Worm (Caenorhabditis elegans) whole organism, young adult: ENCODE measurements around the gene tag-342.

ENCODE experiments used
- B0336.3 ChIP-seq: fragments of 200-800 bp; sonication (Bioruptor generic); IDR thresholded peaks from 2 replicates; pipeline ENCODE4 v1.3.6; 2022; ENCODE audit warnings: missing genetic modification characterization, missing compliant biosample characterization
- F10E7.11 ChIP-seq: sonication (generic microtip); optimal IDR thresholded peaks from 2 replicates; lab custom pipeline; 2017; ENCODE audit warnings: mild to moderate bottlenecking, missing genetic modification characterization, moderate library complexity, missing compliant biosample characterization
- F23B12.7 ChIP-seq: sonication (generic microtip); optimal IDR thresholded peaks from 2 replicates; lab custom pipeline; 2017; ENCODE audit warnings: missing genetic modification characterization, mild to moderate bottlenecking, missing compliant biosample characterization, antibody characterized with exemption, moderate library complexity; ENCODE audit not compliant: insufficient read depth
- ama-1 ChIP-seq, 3 experiments: fragments of 150-350 bp in 1 of 3; sonication (generic microtip) in 2 of 3; optimal IDR thresholded peaks; 2 replicates each; lab custom pipeline; 2014 to 2018; ENCODE audit warnings: missing biosample characterization in 2 of 3, missing genetic modification characterization in 2 of 3, missing genetic modification reagents in 2 of 3
- athp-1 ChIP-seq: sonication (generic microtip); optimal IDR thresholded peaks from 2 replicates; lab custom pipeline; 2017; ENCODE audit warnings: mild to moderate bottlenecking, missing genetic modification characterization, missing compliant biosample characterization
- ceh-58 ChIP-seq: fragments of 200-800 bp; sonication (Bioruptor generic); IDR thresholded peaks from 2 replicates; pipeline ENCODE4 v1.3.6; 2022; ENCODE audit warnings: missing genetic modification characterization, missing compliant biosample characterization
- him-1 ChIP-seq: sonication (generic microtip); optimal IDR thresholded peaks from 2 replicates; lab custom pipeline; 2016; ENCODE audit warnings: missing genotype, missing genetic modification reagents, missing genetic modification characterization, missing compliant biosample characterization
- let-607 ChIP-seq, 2 experiments: fragments of 200-800 bp in 1 of 2; sonication (Bioruptor generic) in 1 of 2; sonication (generic microtip) in 1 of 2; optimal IDR thresholded peaks; 2 replicates each; lab custom pipeline; 2016 to 2018; ENCODE audit warnings: mild to moderate bottlenecking in 2 of 2, missing compliant biosample characterization in 2 of 2, missing genetic modification characterization in 2 of 2, moderate library complexity in 2 of 2, missing genotype in 1 of 2
- madf-3 ChIP-seq: fragments of 200-800 bp; sonication (Bioruptor generic); IDR thresholded peaks from 2 replicates; pipeline ENCODE4 v1.3.6; 2022; ENCODE audit warnings: missing genetic modification reagents, missing genetic modification characterization, missing compliant biosample characterization
- nfya-2 ChIP-seq: fragments of 200-800 bp; sonication (Bioruptor generic); IDR thresholded peaks from 2 replicates; pipeline ENCODE4 v1.3.6; 2022; ENCODE audit warnings: missing genetic modification reagents, missing genetic modification characterization, missing compliant biosample characterization
- tbp1 ChIP-seq: fragments of 200-800 bp; sonication (Bioruptor generic); optimal IDR thresholded peaks from 2 replicates; lab custom pipeline; 2018; ENCODE audit warnings: mild to moderate bottlenecking, missing genetic modification characterization, missing compliant biosample characterization
- unc-62 ChIP-seq: fragments of 150-350 bp; optimal IDR thresholded peaks from 2 replicates; lab custom pipeline; 2014; ENCODE audit warnings: missing biosample characterization, missing genetic modification reagents, missing genetic modification characterization
- ztf-22 ChIP-seq: fragments of 200-800 bp; sonication (Bioruptor generic); optimal IDR thresholded peaks from 2 replicates; lab custom pipeline; 2018; ENCODE audit warnings: mild to moderate bottlenecking, missing genetic modification characterization, moderate library complexity, missing compliant biosample characterization

- TF ChIP-seq tbp1 (GFP tag; lab: Kevin White, UChicago) (no peak), ama-1 (optimal IDR thresholded peaks at IDR 0.05; lab: Kevin White, UChicago) (no peak), ama-1 (GFP tag; optimal IDR thresholded peaks at IDR 0.05; lab: Kevin White, UChicago) (no peak), F23B12.7 (no peak), ceh-58 (no peak), athp-1 (no peak), him-1 (tag; lab: Kevin White, UChicago) (no peak), F10E7.11 (tag; lab: Kevin White, UChicago) (no peak), unc-62 (GFP tag; lab: Kevin White, UChicago) (no peak), madf-3 (GFP tag; lab: Robert Waterston, UW) (no peak), B0336.3 (no peak), ztf-22 (GFP tag; lab: Kevin White, UChicago) (no peak), nfya-2 (GFP tag; lab: Robert Waterston, UW) (no peak), let-607 (tag; optimal IDR thresholded peaks at IDR 0.05; lab: Kevin White, UChicago) (no peak)
Observed at ce11 chrIII:9516148-9516547, 48.2 kb downstream of the tag-342 start, which contains the start of gene F55H2.7.
